Fruit fly (Drosophila melanogaster): ENCODE data around the gene CG43779.
A peak's percentile ranks its signal among the peaks of the same experiment; 100 is the strongest.

CG43779 gene

DNA sequence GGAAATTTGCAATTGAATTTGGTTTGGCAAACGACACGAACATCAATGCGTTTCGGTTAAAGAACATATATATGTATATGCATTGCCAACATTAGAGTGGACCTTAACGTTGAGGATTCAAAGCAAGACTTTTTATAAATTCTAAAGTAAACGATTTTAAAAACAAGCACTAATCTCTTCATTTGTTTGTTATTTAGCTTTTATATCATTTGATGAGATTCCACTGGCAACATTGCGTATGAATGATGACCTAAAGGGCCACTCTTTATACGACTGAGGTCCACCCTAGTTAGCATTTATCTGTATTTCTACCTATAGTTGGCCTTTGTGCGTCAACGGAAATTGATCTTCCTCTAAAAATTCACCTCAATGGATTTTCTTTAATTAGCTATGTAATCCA lies 47.9 kb downstream of the CG43779 start (continued):
- TF ChIP-seq CG6808 (GFP tag; optimal IDR thresholded peaks at IDR 0.05): no peak
- no peak for TF ChIP-seq CG9139 (GFP tag; optimal IDR thresholded peaks at IDR 0.05)
- TF ChIP-seq Hr4 (GFP tag; optimal IDR thresholded peaks at IDR 0.05): peak; percentile 29
- TF ChIP-seq esn (GFP tag; optimal IDR thresholded peaks at IDR 0.05): no peak
- peak; percentile 22 for TF ChIP-seq net (GFP tag; optimal IDR thresholded peaks at IDR 0.05)
- TF ChIP-seq salr (GFP tag; optimal IDR thresholded peaks at IDR 0.05): no peak
- TF ChIP-seq Sox102F (GFP tag; optimal IDR thresholded peaks at IDR 0.05): no peak
- TF ChIP-seq CG31627 (GFP tag; optimal IDR thresholded peaks at IDR 0.05): no peak
- no peak for TF ChIP-seq cyc (GFP tag; optimal IDR thresholded peaks at IDR 0.05)
- no peak for TF ChIP-seq CG11294 (GFP tag; IDR thresholded peaks at IDR 0.05)
- TF ChIP-seq Ets96B (tag; optimal IDR thresholded peaks at IDR 0.05): no peak
- TF ChIP-seq Eip93F (GFP tag; optimal IDR thresholded peaks at IDR 0.05): no peak
- TF ChIP-seq lz (GFP tag; optimal IDR thresholded peaks at IDR 0.05): no peak
- no peak for TF ChIP-seq Sox15 (GFP tag; optimal IDR thresholded peaks at IDR 0.05)
- peak; percentile 18 for TF ChIP-seq Lpt (GFP tag; optimal IDR thresholded peaks at IDR 0.05)
- no peak for TF ChIP-seq CG7368 (GFP tag; optimal IDR thresholded peaks at IDR 0.05)

DNA sequence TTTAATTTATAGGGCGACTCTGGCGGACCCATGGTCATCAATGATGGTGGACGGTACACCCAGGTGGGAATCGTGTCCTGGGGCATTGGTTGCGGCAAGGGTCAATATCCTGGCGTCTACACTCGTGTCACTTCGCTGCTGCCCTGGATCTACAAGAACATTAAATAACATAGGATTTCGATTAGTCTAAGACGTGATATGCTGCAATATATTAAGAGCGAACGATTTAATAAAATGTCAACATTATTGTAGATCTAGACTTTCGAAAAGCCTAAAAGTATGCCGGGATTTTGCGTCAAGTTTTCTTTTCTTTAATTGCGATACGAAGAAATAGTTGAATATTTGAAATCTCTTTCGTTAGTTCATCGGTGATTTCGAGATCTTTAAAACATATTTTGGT lies 49.4 kb downstream of the CG43779 start, which contains the start of gene Naa20B:
Naa20B (plus strand) TSS at position 301 of the 400 bp plus-strand sequence.
- no peak for TF ChIP-seq CG3032 (tag; optimal IDR thresholded peaks at IDR 0.05)
- no peak for TF ChIP-seq vri (GFP tag; optimal IDR thresholded peaks at IDR 0.05)
- no peak for TF ChIP-seq CG6163 (GFP tag; IDR thresholded peaks at IDR 0.05)
- no peak for TF ChIP-seq topi (GFP tag; optimal IDR thresholded peaks at IDR 0.05)
- no peak for TF ChIP-seq CG16779 (tag; optimal IDR thresholded peaks at IDR 0.05)
- TF ChIP-seq pdm3 (GFP tag; optimal IDR thresholded peaks at IDR 0.05): no peak
- TF ChIP-seq OdsH (GFP tag; optimal IDR thresholded peaks at IDR 0.05): no peak
- no peak for TF ChIP-seq Blimp-1 (GFP tag; optimal IDR thresholded peaks at IDR 0.05)
- TF ChIP-seq Hr38 (GFP tag; optimal IDR thresholded peaks at IDR 0.05): no peak
- no peak for TF ChIP-seq salr (GFP tag; optimal IDR thresholded peaks at IDR 0.05)
- no peak for TF ChIP-seq Hr4 (GFP tag; optimal IDR thresholded peaks at IDR 0.05)
- TF ChIP-seq Lpt (GFP tag; optimal IDR thresholded peaks at IDR 0.05): no peak
- no peak for TF ChIP-seq fd59A (GFP tag; optimal IDR thresholded peaks at IDR 0.05)
- no peak for TF ChIP-seq Eip75B (GFP tag; optimal IDR thresholded peaks at IDR 0.05)
- TF ChIP-seq acj6 (GFP tag; optimal IDR thresholded peaks at IDR 0.05): no peak
- no peak for TF ChIP-seq cyc (GFP tag; optimal IDR thresholded peaks at IDR 0.05)
- TF ChIP-seq Sox14 (GFP tag; optimal IDR thresholded peaks at IDR 0.05): no peak
- TF ChIP-seq CG6854 (GFP tag; optimal IDR thresholded peaks at IDR 0.05): no peak
- no peak for TF ChIP-seq ss (GFP tag; optimal IDR thresholded peaks at IDR 0.05)

All from whole organism, prepupa.